Fruit fly (Drosophila melanogaster) whole organism, prepupa: ENCODE data around the gene ouib.

ENCODE experiments used
- Blimp-1 ChIP-seq: fragments of 200-800 bp; sonication (Bioruptor generic); optimal IDR thresholded peaks from 3 replicates; lab custom pipeline; 2017; ENCODE audit warnings: missing biosample characterization, missing genetic modification characterization, mild to moderate bottlenecking, moderate library complexity, missing genetic modification reagents
- CG10631 ChIP-seq: fragments of 200-800 bp; sonication (Bioruptor generic); optimal IDR thresholded peaks from 2 replicates; lab custom pipeline; 2016; ENCODE audit warnings: missing biosample characterization, missing genetic modification characterization
- CG11762 ChIP-seq: fragments of 200-800 bp; sonication (Bioruptor generic); optimal IDR thresholded peaks from 3 replicates; lab custom pipeline; 2016; ENCODE audit warnings: missing biosample characterization, missing genetic modification characterization; ENCODE audit not compliant: insufficient read depth
- CG11902 ChIP-seq: fragments of 200-800 bp; sonication (Bioruptor generic); optimal IDR thresholded peaks from 3 replicates; lab custom pipeline; 2016; ENCODE audit warnings: missing biosample characterization, missing genetic modification characterization
- CG1621 ChIP-seq: fragments of 200-800 bp; sonication (Bioruptor generic); optimal IDR thresholded peaks from 3 replicates; lab custom pipeline; 2018; ENCODE audit warnings: missing biosample characterization, mild to moderate bottlenecking, missing genetic modification characterization
- CG16779 ChIP-seq: fragments of 200-800 bp; sonication (Bioruptor generic); optimal IDR thresholded peaks from 3 replicates; lab custom pipeline; 2017; ENCODE audit warnings: missing biosample characterization, mild to moderate bottlenecking, missing genetic modification characterization
- CG3032 ChIP-seq: fragments of 200-800 bp; optimal IDR thresholded peaks from 2 replicates; lab custom pipeline; 2019; ENCODE audit warnings: missing biosample characterization, mild to moderate bottlenecking, missing genetic modification characterization, moderate library complexity
- CG31627 ChIP-seq: fragments of 200-800 bp; sonication (Bioruptor generic); optimal IDR thresholded peaks from 3 replicates; lab custom pipeline; 2016; ENCODE audit warnings: missing biosample characterization, missing genetic modification characterization
- CG32006 ChIP-seq: fragments of 200-800 bp; sonication (Bioruptor generic); optimal IDR thresholded peaks from 3 replicates; lab custom pipeline; 2017; ENCODE audit warnings: missing biosample characterization, mild to moderate bottlenecking, missing genetic modification characterization
- CG34406 ChIP-seq: fragments of 200-800 bp; sonication (Bioruptor generic); optimal IDR thresholded peaks from 3 replicates; lab custom pipeline; 2016; ENCODE audit warnings: missing biosample characterization, missing genetic modification characterization
- CG3919 ChIP-seq: fragments of 200-800 bp; sonication (Bioruptor generic); optimal IDR thresholded peaks from 3 replicates; lab custom pipeline; 2016; ENCODE audit warnings: missing biosample characterization, missing genetic modification characterization
- CG6163 ChIP-seq: fragments of 200-800 bp; sonication (Bioruptor generic); IDR thresholded peaks from 3 replicates; pipeline ENCODE4 v1.3.6; 2022; ENCODE audit warnings: missing biosample characterization, missing genetic modification characterization
- CG7368 ChIP-seq: fragments of 200-800 bp; sonication (Bioruptor generic); optimal IDR thresholded peaks from 3 replicates; lab custom pipeline; 2016; ENCODE audit warnings: missing biosample characterization, missing genetic modification characterization
- CG8119 ChIP-seq: fragments of 200-800 bp; sonication (Bioruptor generic); IDR thresholded peaks from 3 replicates; pipeline ENCODE4 v1.3.6; 2022; ENCODE audit warnings: missing biosample characterization, missing genetic modification characterization
- CG8319 ChIP-seq: fragments of 200-800 bp; sonication (Bioruptor generic); optimal IDR thresholded peaks from 3 replicates; lab custom pipeline; 2016; ENCODE audit warnings: missing biosample characterization, missing genetic modification characterization
- CG8632 ChIP-seq: fragments of 200-800 bp; sonication (Bioruptor generic); optimal IDR thresholded peaks from 3 replicates; lab custom pipeline; 2016; ENCODE audit warnings: missing biosample characterization, missing genetic modification characterization
- Eip75B ChIP-seq: fragments of 200-800 bp; sonication (Bioruptor generic); optimal IDR thresholded peaks from 3 replicates; lab custom pipeline; 2016; ENCODE audit warnings: missing biosample characterization, missing genetic modification characterization
- Eip78C ChIP-seq: fragments of 200-800 bp; sonication (Bioruptor generic); peaks from one replicate; lab custom pipeline; 2016; ENCODE audit warnings: missing biosample characterization, missing genetic modification characterization
- Eip93F ChIP-seq: fragments of 200-800 bp; sonication (Bioruptor generic); optimal IDR thresholded peaks from 2 replicates; lab custom pipeline; 2016; ENCODE audit warnings: missing biosample characterization, mild to moderate bottlenecking, missing genetic modification characterization
- Ets21C ChIP-seq: fragments of 200-800 bp; sonication (Bioruptor generic); optimal IDR thresholded peaks from 3 replicates; lab custom pipeline; 2016; ENCODE audit warnings: missing biosample characterization, missing genetic modification characterization
- Ets96B ChIP-seq: fragments of 200-800 bp; optimal IDR thresholded peaks from 2 replicates; lab custom pipeline; 2019; ENCODE audit warnings: missing biosample characterization, mild to moderate bottlenecking, missing genetic modification characterization, moderate library complexity
- Hr38 ChIP-seq: sonication (Bioruptor generic); optimal IDR thresholded peaks from 2 replicates; lab custom pipeline; 2016; ENCODE audit warnings: missing biosample characterization, missing genetic modification characterization
- Hr39 ChIP-seq: fragments of 200-800 bp; sonication (Bioruptor generic); optimal IDR thresholded peaks from 2 replicates; lab custom pipeline; 2016; ENCODE audit warnings: missing biosample characterization, missing genetic modification characterization
- Hr4 ChIP-seq: fragments of 200-800 bp; sonication (Bioruptor generic); optimal IDR thresholded peaks from 3 replicates; lab custom pipeline; 2016; ENCODE audit warnings: missing biosample characterization, missing genetic modification characterization
- Lpt ChIP-seq: fragments of 200-800 bp; sonication (Bioruptor generic); optimal IDR thresholded peaks from 3 replicates; lab custom pipeline; 2016; ENCODE audit warnings: missing biosample characterization, missing genetic modification characterization
- Met ChIP-seq: fragments of 200-800 bp; sonication (Bioruptor generic); optimal IDR thresholded peaks from 3 replicates; lab custom pipeline; 2016; ENCODE audit warnings: missing biosample characterization, missing genetic modification characterization
- Smox ChIP-seq: fragments of 200-800 bp; sonication (Bioruptor generic); optimal IDR thresholded peaks from 3 replicates; lab custom pipeline; 2016; ENCODE audit warnings: missing biosample characterization, missing genetic modification characterization
- Sox102F ChIP-seq: fragments of 200-800 bp; sonication (Bioruptor generic); optimal IDR thresholded peaks from 2 replicates; lab custom pipeline; 2016; ENCODE audit warnings: missing biosample characterization, mild to moderate bottlenecking, missing genetic modification characterization
- Sox14 ChIP-seq: fragments of 200-800 bp; sonication (Bioruptor generic); optimal IDR thresholded peaks from 3 replicates; lab custom pipeline; 2016; ENCODE audit warnings: missing biosample characterization, missing genetic modification characterization
- Sox15 ChIP-seq: fragments of 200-800 bp; sonication (Bioruptor generic); optimal IDR thresholded peaks from 3 replicates; lab custom pipeline; 2016; ENCODE audit warnings: missing biosample characterization, missing genetic modification characterization
- cyc ChIP-seq: fragments of 200-800 bp; sonication (Bioruptor generic); optimal IDR thresholded peaks from 3 replicates; lab custom pipeline; 2016; ENCODE audit warnings: missing biosample characterization, missing genetic modification characterization
- esn ChIP-seq: fragments of 200-800 bp; sonication (Bioruptor generic); optimal IDR thresholded peaks from 2 replicates; lab custom pipeline; 2016; ENCODE audit warnings: missing biosample characterization, mild to moderate bottlenecking, missing genetic modification characterization, moderate library complexity
- fd59A ChIP-seq: fragments of 200-800 bp; sonication (Bioruptor generic); optimal IDR thresholded peaks from 2 replicates; lab custom pipeline; 2017; ENCODE audit warnings: missing biosample characterization, mild to moderate bottlenecking, missing genetic modification characterization, missing genetic modification reagents
- fd85E ChIP-seq: fragments of 200-800 bp; sonication (Bioruptor generic); optimal IDR thresholded peaks from 3 replicates; lab custom pipeline; 2016; ENCODE audit warnings: missing biosample characterization, missing genetic modification characterization
- net ChIP-seq: fragments of 200-800 bp; sonication (Bioruptor generic); optimal IDR thresholded peaks from 3 replicates; lab custom pipeline; 2016; ENCODE audit warnings: missing biosample characterization, missing genetic modification characterization
- pdm3 ChIP-seq: fragments of 200-800 bp; sonication (Bioruptor generic); optimal IDR thresholded peaks from 3 replicates; lab custom pipeline; 2016; ENCODE audit warnings: missing biosample characterization, missing genetic modification characterization
- spab ChIP-seq: fragments of 200-800 bp; sonication (Bioruptor generic); optimal IDR thresholded peaks from 2 replicates; lab custom pipeline; 2017; ENCODE audit warnings: missing biosample characterization, mild to moderate bottlenecking, missing genetic modification characterization, missing genetic modification reagents
- ss ChIP-seq, 2 experiments: fragments of 200-800 bp; sonication (Bioruptor generic); optimal IDR thresholded peaks; 2 replicates in 1 of 2; 3 replicates in 1 of 2; lab custom pipeline; 2017 to 2018; ENCODE audit warnings: mild to moderate bottlenecking in 2 of 2, missing biosample characterization in 2 of 2, missing genetic modification characterization in 2 of 2, moderate library complexity in 1 of 2
- topi ChIP-seq: fragments of 200-800 bp; sonication (Bioruptor generic); optimal IDR thresholded peaks from 3 replicates; lab custom pipeline; 2016; ENCODE audit warnings: missing biosample characterization, missing genetic modification characterization
- vri ChIP-seq: fragments of 200-800 bp; sonication (Bioruptor generic); optimal IDR thresholded peaks from 3 replicates; lab custom pipeline; 2016; ENCODE audit warnings: missing biosample characterization, mild to moderate bottlenecking, missing genetic modification characterization

ouib gene

DNA sequence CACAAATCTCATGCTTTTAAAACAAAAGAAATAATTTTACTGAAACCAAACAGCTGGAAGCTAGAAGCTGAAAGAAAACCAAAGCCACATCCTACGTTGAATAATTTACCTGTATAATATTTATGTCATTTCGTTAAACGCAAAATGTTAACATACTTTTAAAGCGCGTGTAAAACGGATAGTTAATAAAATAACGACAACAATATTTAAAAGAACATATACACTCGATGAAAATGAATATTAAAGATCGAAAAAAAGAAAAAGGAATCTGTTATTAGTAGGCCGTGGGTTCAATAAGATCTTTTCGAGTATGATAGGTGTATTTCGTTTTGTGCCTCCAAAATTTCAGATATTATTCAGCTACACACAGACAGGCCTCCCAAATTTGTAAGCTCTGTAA lies 4.2 kb upstream of the ouib start, which contains the start of gene CG8136:
Gene CG8136 (plus strand): TSS at position 301 of the 400 bp plus-strand sequence.
- no peak for TF ChIP-seq CG7368
- TF ChIP-seq CG3919 (GFP tag; lab: Kevin White, UChicago): no peak
- no peak for TF ChIP-seq Eip93F (GFP tag; lab: Kevin White, UChicago)
- TF ChIP-seq CG8119 (GFP tag; lab: Robert Waterston, UW): no peak
- no peak for TF ChIP-seq CG8319 (GFP tag; lab: Kevin White, UChicago)
- no peak for TF ChIP-seq CG11762 (GFP tag; lab: Kevin White, UChicago)
- no peak for TF ChIP-seq CG34406 (GFP tag; lab: Kevin White, UChicago)
- TF ChIP-seq fd85E (GFP tag; lab: Kevin White, UChicago): no peak
- TF ChIP-seq spab: no peak
- no peak for TF ChIP-seq Hr38
- no peak for TF ChIP-seq CG32006
- no peak for TF ChIP-seq cyc
- TF ChIP-seq Smox (GFP tag; lab: Kevin White, UChicago): no peak
- no peak for TF ChIP-seq CG8632 (GFP tag; lab: Kevin White, UChicago)
- TF ChIP-seq CG6163 (GFP tag; lab: Robert Waterston, UW): no peak
- TF ChIP-seq Met (GFP tag; lab: Kevin White, UChicago): no peak
- TF ChIP-seq, all 60 proteins: peak for 0

DNA sequence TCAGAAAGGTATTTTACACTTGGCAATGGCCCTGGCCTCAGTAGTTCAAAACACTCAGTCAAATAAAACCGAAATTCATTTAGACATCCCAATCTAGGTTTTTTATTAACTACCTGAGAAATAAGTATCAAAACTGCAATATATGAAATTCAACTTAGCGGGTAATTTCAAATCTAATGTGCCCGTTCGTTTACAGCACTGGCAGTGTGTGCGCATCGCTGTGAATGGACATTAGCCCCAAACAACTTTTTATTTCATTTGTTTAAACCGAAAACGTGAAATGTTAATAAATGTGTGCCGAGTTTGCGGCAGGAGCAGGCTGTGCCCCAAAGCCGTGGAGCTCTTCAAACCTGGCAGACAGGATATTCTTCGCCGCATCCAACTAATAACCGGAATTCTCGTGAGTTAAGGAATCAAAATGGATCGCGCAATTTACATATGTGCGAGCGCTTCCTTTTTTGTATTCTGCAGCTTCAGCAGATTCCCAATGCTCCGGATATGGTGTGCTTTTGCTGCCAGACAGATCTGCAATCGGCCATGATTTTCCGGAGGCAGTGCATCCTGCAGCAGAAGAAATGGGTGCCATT lies 2.2 kb upstream of the ouib start, which contains the start of gene nom:
Gene nom (plus strand): TSS at position 213 of the 587 bp plus-strand sequence.
- TF ChIP-seq Sox102F (GFP tag; lab: Kevin White, UChicago) (no peak), CG16779 (tag; lab: Kevin White, UChicago) (no peak), Ets96B (tag; lab: Kevin White, UChicago) (no peak), CG31627 (GFP tag; lab: Kevin White, UChicago) (no peak), Ets21C (GFP tag; lab: Kevin White, UChicago) (no peak)
- TF ChIP-seq, all 60 proteins: peak for 0

DNA sequence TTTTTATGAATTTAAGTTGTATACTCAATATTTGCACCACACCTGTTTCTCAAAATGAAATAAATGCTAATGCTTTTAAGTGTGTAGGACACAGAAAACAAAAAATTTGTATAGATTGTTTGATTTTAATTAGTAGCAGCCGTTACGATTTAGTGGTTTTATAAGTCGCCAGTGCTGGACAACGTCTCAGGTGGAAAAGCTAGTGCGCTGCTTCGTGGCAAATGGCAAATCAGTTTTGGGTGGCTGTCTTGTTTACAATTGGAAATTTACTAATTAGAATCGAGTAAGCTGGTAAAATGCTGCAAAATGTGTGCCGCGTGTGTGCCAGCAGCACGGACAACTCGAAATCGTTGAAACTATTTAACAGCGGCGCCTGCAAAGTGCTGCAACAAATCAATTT lies 1.4 kb downstream of the ouib start, which contains the start of gene CG8159:
Gene CG8159 (plus strand): TSS at position 223 of the 400 bp plus-strand sequence.
- TF ChIP-seq Sox15 (no peak), Eip78C (no peak), esn (GFP tag; lab: Kevin White, UChicago) (peak; percentile 25)

DNA sequence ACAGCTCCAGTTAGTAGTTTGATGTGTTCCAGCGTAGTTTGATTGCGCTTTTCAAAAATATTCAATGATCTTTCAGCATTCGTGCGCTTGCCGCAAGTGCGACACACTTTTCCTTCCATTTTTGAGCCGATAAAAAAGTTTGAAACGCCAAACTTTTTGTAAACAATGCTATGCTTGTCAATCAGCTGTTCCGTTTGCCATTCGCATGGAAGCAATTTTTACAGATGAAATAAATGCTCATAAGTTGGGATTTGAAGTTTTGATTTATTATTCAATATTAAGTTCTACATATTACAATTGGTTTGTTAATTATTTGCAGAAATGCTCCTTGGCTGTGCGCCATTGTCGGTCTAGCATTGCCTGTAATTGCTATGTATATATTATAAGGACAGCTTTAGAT lies 4.3 kb downstream of the ouib start, which contains the start of gene ranshi:
Gene ranshi (minus strand): TSS at position 152 of the 400 bp plus-strand sequence.
- no peak for TF ChIP-seq CG11902 (GFP tag; lab: Kevin White, UChicago)
- TF ChIP-seq CG34406 (GFP tag; lab: Kevin White, UChicago): no peak
- no peak for TF ChIP-seq fd85E (GFP tag; lab: Kevin White, UChicago)
- TF ChIP-seq CG1621 (tag; lab: Kevin White, UChicago): no peak
- no peak for TF ChIP-seq Sox14 (GFP tag; lab: Kevin White, UChicago)
- TF ChIP-seq spab: no peak
- TF ChIP-seq net (GFP tag; lab: Kevin White, UChicago): no peak
- no peak for TF ChIP-seq Eip75B (GFP tag; lab: Kevin White, UChicago)
- TF ChIP-seq fd59A (GFP tag; lab: Kevin White, UChicago): no peak
- no peak for TF ChIP-seq ss (GFP tag; optimal IDR thresholded peaks at IDR 0.05; lab: Kevin White, UChicago)

DNA sequence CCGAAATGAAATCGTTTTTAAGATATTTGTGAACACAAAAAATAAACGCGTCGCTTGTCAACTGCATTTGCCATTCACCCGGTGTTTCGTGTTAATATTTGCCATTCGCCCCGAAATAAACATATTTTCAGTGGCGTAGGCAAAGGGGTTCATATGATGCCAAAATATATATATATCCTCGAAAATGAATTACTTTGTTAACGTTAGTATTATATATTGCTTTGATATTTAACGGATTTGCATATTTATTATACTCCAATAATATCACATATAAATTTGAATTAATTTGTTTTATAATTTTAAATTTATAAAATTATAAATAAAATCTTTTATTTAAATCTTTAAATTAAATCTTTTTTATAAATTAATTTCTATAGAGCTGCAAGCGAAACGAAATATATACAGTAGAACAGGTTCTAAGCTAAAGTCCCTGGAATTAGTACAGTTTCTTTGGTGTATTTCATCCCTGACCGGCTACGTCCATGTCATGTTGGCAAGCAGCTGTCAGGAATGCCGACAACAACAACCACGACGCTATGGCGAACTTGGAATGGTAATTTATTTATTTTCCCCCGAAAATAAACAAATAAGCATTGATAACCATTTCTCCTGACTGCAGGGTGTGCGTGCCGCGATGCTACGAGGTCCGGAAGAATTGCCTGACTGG lies 6.5 kb downstream of the ouib start, which contains the start of the genes M1BP and CG8202:
Gene M1BP (minus strand): TSS at position 102 of the 667 bp plus-strand sequence.
Gene CG8202 (plus strand): TSS at position 495 of the 667 bp plus-strand sequence.
- TF ChIP-seq Eip93F (GFP tag; lab: Kevin White, UChicago): peak; percentile 44
- TF ChIP-seq Met (GFP tag; lab: Kevin White, UChicago): no peak
- peak; percentile 73 for TF ChIP-seq Lpt
- peak; percentile 91 for TF ChIP-seq CG3032 (tag; lab: Kevin White, UChicago)
- TF ChIP-seq pdm3 (GFP tag; lab: Kevin White, UChicago): no peak
- TF ChIP-seq Ets96B (tag; lab: Kevin White, UChicago): peak; percentile 86
- TF ChIP-seq Eip75B (GFP tag; lab: Kevin White, UChicago): no peak
- peak; percentile 79 for TF ChIP-seq CG7368
- TF ChIP-seq CG10631 (GFP tag; lab: Kevin White, UChicago): peak; percentile 93
- peak; percentile 54 for TF ChIP-seq vri (GFP tag; lab: Kevin White, UChicago)
- TF ChIP-seq spab: peak; percentile 73
- TF ChIP-seq Eip78C: no peak
- peak; percentile 77 for TF ChIP-seq Blimp-1 (GFP tag; lab: Kevin White, UChicago)
- peak; percentile 38 for TF ChIP-seq fd59A (GFP tag; lab: Kevin White, UChicago)
- TF ChIP-seq Hr4: no peak
- TF ChIP-seq CG16779 (tag; lab: Kevin White, UChicago): no peak
- TF ChIP-seq Hr39: peak; percentile 77
- peak; percentile 76 for TF ChIP-seq topi (GFP tag; lab: Kevin White, UChicago)
- no peak for TF ChIP-seq Smox (GFP tag; lab: Kevin White, UChicago)
- TF ChIP-seq ss (GFP tag; optimal IDR thresholded peaks at IDR 0.05; lab: Kevin White, UChicago): no peak
- TF ChIP-seq fd85E (GFP tag; lab: Kevin White, UChicago): no peak
